Fruit fly (Drosophila melanogaster): Measurements from ENCODE around the gene CG4230.

dm6 chr2L:5086905-5087522, 9.0 kb upstream of the CG4230 start:
- TF ChIP-seq achi (GFP tag; optimal IDR thresholded peaks at IDR 0.05) (peak; percentile 88), CG4318 (GFP tag; optimal IDR thresholded peaks at IDR 0.05) (peak; percentile 81), cyc (GFP tag; optimal IDR thresholded peaks at IDR 0.05) (peak; percentile 81), Gug (GFP tag; IDR thresholded peaks at IDR 0.05) (peak; percentile 69), CG9139 (GFP tag; optimal IDR thresholded peaks at IDR 0.05) (peak; percentile 78), Blimp-1 (GFP tag; optimal IDR thresholded peaks at IDR 0.05) (peak; percentile 74), CG6792 (GFP tag; optimal IDR thresholded peaks at IDR 0.05) (peak; percentile 91)
